Worm (Caenorhabditis elegans) whole organism, young adult: ENCODE measurements around the gene hog-1.
A peak's percentile ranks its signal among the peaks of the same experiment; 100 is the strongest.

Source experiments
- B0261.1 ChIP-seq: sonication (generic microtip); optimal IDR thresholded peaks from 2 replicates; lab custom pipeline; 2016; ENCODE audit warnings: mild to moderate bottlenecking, missing genetic modification characterization, moderate library complexity, missing compliant biosample characterization
- F10E7.11 ChIP-seq: sonication (generic microtip); optimal IDR thresholded peaks from 2 replicates; lab custom pipeline; 2017; ENCODE audit warnings: mild to moderate bottlenecking, missing genetic modification characterization, moderate library complexity, missing compliant biosample characterization
- F23B12.7 ChIP-seq: sonication (generic microtip); optimal IDR thresholded peaks from 2 replicates; lab custom pipeline; 2017; ENCODE audit warnings: missing genetic modification characterization, mild to moderate bottlenecking, missing compliant biosample characterization, antibody characterized with exemption, moderate library complexity; ENCODE audit not compliant: insufficient read depth
- F39B2.1 ChIP-seq: fragments of 200-800 bp; sonication (Bioruptor generic); IDR thresholded peaks from 2 replicates; pipeline ENCODE4 v1.3.6; 2022; ENCODE audit warnings: missing genetic modification reagents, missing genetic modification characterization, missing compliant biosample characterization
- F52B5.7 ChIP-seq: sonication (generic microtip); optimal IDR thresholded peaks from 2 replicates; lab custom pipeline; 2016; ENCODE audit warnings: mild to moderate bottlenecking, missing genetic modification characterization, missing compliant biosample characterization
- F57C9.4 ChIP-seq: sonication (generic microtip); optimal IDR thresholded peaks from 2 replicates; lab custom pipeline; 2017; ENCODE audit warnings: mild to moderate bottlenecking, missing genetic modification characterization, missing compliant biosample characterization
- K12H6.12 ChIP-seq: fragments of 200-800 bp; sonication (Bioruptor generic); optimal IDR thresholded peaks from 2 replicates; lab custom pipeline; 2018; ENCODE audit warnings: mild to moderate bottlenecking, missing genetic modification characterization, missing compliant biosample characterization
- T26A5.8 ChIP-seq: sonication (generic microtip); optimal IDR thresholded peaks from 2 replicates; lab custom pipeline; 2016; ENCODE audit warnings: missing genetic modification characterization, missing compliant biosample characterization
- Y53F4B.3 ChIP-seq: fragments of 200-800 bp; sonication (Bioruptor generic); IDR thresholded peaks from 2 replicates; pipeline ENCODE4 v1.3.6; 2022; ENCODE audit warnings: missing genetic modification reagents, missing genetic modification characterization, missing compliant biosample characterization
- Y95B8A.8 ChIP-seq: fragments of 200-800 bp; sonication (Bioruptor generic); IDR thresholded peaks from 2 replicates; pipeline ENCODE4 v1.3.6; 2022; ENCODE audit warnings: missing genetic modification reagents, missing genetic modification characterization, missing compliant biosample characterization
- atf-7 ChIP-seq: sonication (generic microtip); optimal IDR thresholded peaks from 2 replicates; lab custom pipeline; 2017; ENCODE audit warnings: mild to moderate bottlenecking, missing genetic modification characterization, missing compliant biosample characterization
- athp-1 ChIP-seq: sonication (generic microtip); optimal IDR thresholded peaks from 2 replicates; lab custom pipeline; 2017; ENCODE audit warnings: mild to moderate bottlenecking, missing genetic modification characterization, missing compliant biosample characterization
- cebp-1 ChIP-seq, 2 experiments: fragments of 200-800 bp in 1 of 2; sonication (Bioruptor generic) in 1 of 2; sonication (generic microtip) in 1 of 2; IDR thresholded peaks in 1 of 2; optimal IDR thresholded peaks in 1 of 2; 2 replicates each; pipeline versions ENCODE4 v1.3.6 to Lab custom; 2017 to 2022; ENCODE audit warnings: missing compliant biosample characterization in 2 of 2, missing genetic modification characterization in 2 of 2, mild to moderate bottlenecking in 1 of 2, missing genetic modification reagents in 1 of 2, moderate library complexity in 1 of 2
- ceh-58 ChIP-seq: fragments of 200-800 bp; sonication (Bioruptor generic); IDR thresholded peaks from 2 replicates; pipeline ENCODE4 v1.3.6; 2022; ENCODE audit warnings: missing genetic modification characterization, missing compliant biosample characterization
- ekl-4 ChIP-seq: fragments of 200-800 bp; sonication (Bioruptor generic); IDR thresholded peaks from 2 replicates; pipeline ENCODE4 v1.3.6; 2022; ENCODE audit warnings: missing genetic modification reagents, missing genetic modification characterization, missing compliant biosample characterization
- him-1 ChIP-seq: sonication (generic microtip); optimal IDR thresholded peaks from 2 replicates; lab custom pipeline; 2016; ENCODE audit warnings: missing genotype, missing genetic modification reagents, missing genetic modification characterization, missing compliant biosample characterization
- hrde-1 ChIP-seq: sonication (generic microtip); optimal IDR thresholded peaks from 2 replicates; lab custom pipeline; 2016; ENCODE audit warnings: missing genetic modification characterization, mild to moderate bottlenecking, missing compliant biosample characterization, moderate library complexity, missing genotype, missing genetic modification reagents, borderline replicate concordance
- hsf-1 ChIP-seq: fragments of 200-800 bp; sonication (Bioruptor generic); IDR thresholded peaks from 2 replicates; pipeline ENCODE4 v1.3.6; 2022; ENCODE audit warnings: missing genetic modification reagents, missing genetic modification characterization, missing compliant biosample characterization
- lsl-1 ChIP-seq: fragments of 200-800 bp; sonication (Bioruptor generic); optimal IDR thresholded peaks from 2 replicates; lab custom pipeline; 2018; ENCODE audit warnings: mild to moderate bottlenecking, missing genetic modification characterization, moderate library complexity, missing compliant biosample characterization
- mes-4 ChIP-seq: sonication (generic microtip); optimal IDR thresholded peaks from 2 replicates; lab custom pipeline; 2016; ENCODE audit warnings: missing genotype, missing genetic modification characterization, missing compliant biosample characterization
- nfya-2 ChIP-seq: fragments of 200-800 bp; sonication (Bioruptor generic); IDR thresholded peaks from 2 replicates; pipeline ENCODE4 v1.3.6; 2022; ENCODE audit warnings: missing genetic modification reagents, missing genetic modification characterization, missing compliant biosample characterization
- nfyb-1 ChIP-seq: fragments of 200-800 bp; sonication (Bioruptor generic); IDR thresholded peaks from 2 replicates; pipeline ENCODE4 v1.3.6; 2022; ENCODE audit warnings: missing genetic modification reagents, missing genetic modification characterization, missing compliant biosample characterization
- nhr-120 ChIP-seq: fragments of 200-800 bp; sonication (Bioruptor generic); IDR thresholded peaks from 2 replicates; pipeline ENCODE4 v1.3.6; 2022; ENCODE audit warnings: missing genetic modification characterization, missing compliant biosample characterization
- nhr-80 ChIP-seq: sonication (generic microtip); optimal IDR thresholded peaks from 2 replicates; lab custom pipeline; 2016; ENCODE audit warnings: missing genetic modification characterization, missing compliant biosample characterization
- rpc-1 ChIP-seq, 2 experiments: fragments of 150-350 bp in 1 of 2; sonication (generic microtip) in 1 of 2; optimal IDR thresholded peaks; 2 replicates each; lab custom pipeline; 2014 to 2018; ENCODE audit warnings: missing biosample characterization in 1 of 2, missing genetic modification characterization in 1 of 2, missing genetic modification reagents in 1 of 2, missing genotype in 1 of 2
- sdz-38 ChIP-seq: sonication (generic microtip); optimal IDR thresholded peaks from 2 replicates; lab custom pipeline; 2016; ENCODE audit warnings: missing genotype, missing genetic modification characterization, missing compliant biosample characterization
- sptf-2 ChIP-seq: fragments of 200-800 bp; sonication (Bioruptor generic); optimal IDR thresholded peaks from 2 replicates; lab custom pipeline; 2018; ENCODE audit warnings: mild to moderate bottlenecking, missing genetic modification characterization, missing compliant biosample characterization
- unc-130 ChIP-seq: sonication (generic microtip); optimal IDR thresholded peaks from 2 replicates; lab custom pipeline; 2016; ENCODE audit warnings: missing genetic modification reagents, missing genetic modification characterization, missing compliant biosample characterization
- xnd-1 ChIP-seq: sonication (generic microtip); optimal IDR thresholded peaks from 2 replicates; lab custom pipeline; 2016; ENCODE audit warnings: missing genotype, missing genetic modification reagents, missing genetic modification characterization, missing compliant biosample characterization
- zim-3 ChIP-seq: sonication (generic microtip); optimal IDR thresholded peaks from 2 replicates; lab custom pipeline; 2017; ENCODE audit warnings: mild to moderate bottlenecking, missing genetic modification characterization, moderate library complexity, missing compliant biosample characterization
- ztf-18 ChIP-seq: sonication (generic microtip); optimal IDR thresholded peaks from 2 replicates; lab custom pipeline; 2016; ENCODE audit warnings: missing genotype, mild to moderate bottlenecking, missing genetic modification characterization, missing compliant biosample characterization
- ztf-22 ChIP-seq: fragments of 200-800 bp; sonication (Bioruptor generic); optimal IDR thresholded peaks from 2 replicates; lab custom pipeline; 2018; ENCODE audit warnings: mild to moderate bottlenecking, missing genetic modification characterization, moderate library complexity, missing compliant biosample characterization
- ztf-26 ChIP-seq: sonication (generic microtip); optimal IDR thresholded peaks from 2 replicates; lab custom pipeline; 2017; ENCODE audit warnings: missing genetic modification characterization, missing compliant biosample characterization

Gene hog-1

DNA sequence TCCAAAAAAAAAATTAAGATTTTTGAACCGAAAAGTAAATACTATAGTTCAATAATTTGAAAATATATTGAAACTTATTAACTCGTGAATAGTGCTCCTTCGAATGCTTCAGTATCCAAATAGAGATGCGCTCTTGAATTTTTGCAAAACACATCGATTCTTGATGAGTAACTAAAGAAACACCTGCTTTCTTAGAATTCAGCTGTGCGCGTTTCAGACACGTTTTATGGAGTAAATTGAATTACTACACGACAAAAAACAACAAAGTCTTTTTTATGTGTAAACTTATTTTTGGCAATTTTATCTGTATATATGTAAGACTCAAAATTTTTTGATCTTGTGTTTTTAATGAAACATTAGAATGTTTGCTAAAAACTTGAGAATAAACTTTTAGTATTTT lies 17.5 kb downstream of the hog-1 start (continued):
- no peak for TF ChIP-seq F23B12.7 (tag; lab: Kevin White, UChicago)
- TF ChIP-seq xnd-1 (tag; lab: Kevin White, UChicago): no peak
- no peak for TF ChIP-seq him-1 (tag; lab: Kevin White, UChicago)
- no peak for TF ChIP-seq atf-7 (tag; lab: Kevin White, UChicago)

ce11 chrX:5834581-5835481 lies 19.2 kb downstream of the hog-1 start, which contains the start of gene F13D11.4:
TSS of gene F13D11.4 (minus strand) at chrX:5834805.
- no peak for TF ChIP-seq sdz-38 (tag; lab: Kevin White, UChicago)
- peak; percentile 30 for TF ChIP-seq nhr-80 (tag; lab: Kevin White, UChicago)
- TF ChIP-seq, all 124 proteins: peak for 1

- TF ChIP-seq sptf-2 (no peak), nhr-80 (tag; lab: Kevin White, UChicago) (peak; percentile 19), nhr-120 (no peak), zim-3 (no peak), F39B2.1 (GFP tag; lab: Robert Waterston, UW) (no peak), Y53F4B.3 (GFP tag; lab: Robert Waterston, UW) (no peak), ztf-18 (tag; lab: Kevin White, UChicago) (no peak)
These were observed 22.2 kb downstream of the hog-1 start for ce11 chrX:5831827-5832226.

DNA sequence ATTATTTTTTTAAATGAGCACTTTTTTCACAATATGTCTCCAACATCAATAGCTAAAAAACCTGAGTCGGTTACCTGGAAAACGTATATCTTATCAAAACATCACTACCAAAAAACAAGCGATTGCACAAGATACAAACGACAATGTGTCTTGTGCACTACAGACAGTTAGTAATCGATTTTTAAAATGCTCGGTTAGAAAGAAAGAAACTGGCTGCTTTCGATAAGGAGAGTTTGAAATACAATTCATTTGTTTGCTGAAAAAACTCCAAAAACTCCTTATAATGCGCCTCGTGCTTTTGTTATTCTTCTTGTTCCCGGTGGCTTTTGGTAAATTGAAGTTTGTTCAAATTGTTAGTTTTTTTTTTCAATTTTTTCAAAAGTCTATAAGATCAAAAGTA lies 24.9 kb downstream of the hog-1 start, which contains the start of gene acp-5:
Gene acp-5, plus strand, starts transcription at position 261 of the 400 bp plus-strand sequence.
- TF ChIP-seq nhr-80 (tag; lab: Kevin White, UChicago) (peak; percentile 40), Y95B8A.8 (GFP tag; lab: Robert Waterston, UW) (no peak), B0261.1 (no peak), ceh-58 (GFP tag; lab: Robert Waterston, UW) (no peak), hsf-1 (GFP tag; lab: Robert Waterston, UW) (no peak), cebp-1 (GFP tag; IDR thresholded peaks at IDR 0.05; lab: Robert Waterston, UW) (no peak), cebp-1 (tag; optimal IDR thresholded peaks at IDR 0.05; lab: Kevin White, UChicago) (no peak)
- TF ChIP-seq, all 124 proteins: peak for 1

ce11 chrX:5828085-5828484 lies 26.0 kb downstream of the hog-1 start:
- no peak for TF ChIP-seq nhr-120
- TF ChIP-seq nfyb-1: no peak
- TF ChIP-seq K12H6.12 (tag; lab: Kevin White, UChicago): no peak
- TF ChIP-seq ztf-22 (GFP tag; lab: Kevin White, UChicago): no peak
- TF ChIP-seq ekl-4: no peak
- no peak for TF ChIP-seq lsl-1 (GFP tag; lab: Kevin White, UChicago)
- no peak for TF ChIP-seq F57C9.4
- TF ChIP-seq rpc-1 (optimal IDR thresholded peaks at IDR 0.05; lab: Kevin White, UChicago): no peak
- TF ChIP-seq rpc-1 (tag; optimal IDR thresholded peaks at IDR 0.05; lab: Kevin White, UChicago): no peak
- TF ChIP-seq cebp-1 (GFP tag; IDR thresholded peaks at IDR 0.05; lab: Robert Waterston, UW): no peak
- TF ChIP-seq cebp-1 (tag; optimal IDR thresholded peaks at IDR 0.05; lab: Kevin White, UChicago): no peak
- TF ChIP-seq F52B5.7 (tag; lab: Kevin White, UChicago): no peak
- no peak for TF ChIP-seq T26A5.8 (tag; lab: Kevin White, UChicago)
- no peak for TF ChIP-seq nfya-2
- TF ChIP-seq hrde-1 (tag; lab: Kevin White, UChicago): no peak
- no peak for TF ChIP-seq B0261.1
- no peak for TF ChIP-seq mes-4
- TF ChIP-seq F10E7.11 (tag; lab: Kevin White, UChicago): no peak
- TF ChIP-seq ztf-26 (tag; lab: Kevin White, UChicago): no peak
- TF ChIP-seq unc-130 (GFP tag; lab: Kevin White, UChicago): no peak
- no peak for TF ChIP-seq athp-1 (tag; lab: Kevin White, UChicago)
